Worm (Caenorhabditis elegans) whole organism, early embryonic: ENCODE measurements around the gene pals-30.

ENCODE experiments used
- B0310.2 ChIP-seq: sonication (generic microtip); optimal IDR thresholded peaks from 2 replicates; lab custom pipeline; 2016; ENCODE audit warnings: mild to moderate bottlenecking, missing genetic modification characterization, missing compliant biosample characterization
- F13C5.2 ChIP-seq: sonication (generic microtip); optimal IDR thresholded peaks from 2 replicates; lab custom pipeline; 2017; ENCODE audit warnings: mild to moderate bottlenecking, missing genetic modification characterization, inconsistent platforms, missing compliant biosample characterization
- aly-1 ChIP-seq: sonication (generic microtip); optimal IDR thresholded peaks from 2 replicates; lab custom pipeline; 2016; ENCODE audit warnings: missing genetic modification characterization, missing compliant biosample characterization
- ama-1 ChIP-seq: fragments of 150-350 bp; optimal IDR thresholded peaks from 2 replicates; lab custom pipeline; 2014
- ceh-13 ChIP-seq: fragments of 200-800 bp; sonication (Bioruptor generic); optimal IDR thresholded peaks from 2 replicates; lab custom pipeline; 2018; ENCODE audit warnings: mild to moderate bottlenecking, missing genetic modification characterization, missing compliant biosample characterization
- ceh-36 ChIP-seq: sonication (generic microtip); optimal IDR thresholded peaks from 2 replicates; lab custom pipeline; 2016; ENCODE audit warnings: missing genetic modification characterization, inconsistent platforms, missing compliant biosample characterization
- ets-7 ChIP-seq: sonication (generic microtip); optimal IDR thresholded peaks from 2 replicates; lab custom pipeline; 2016; ENCODE audit warnings: missing genotype, missing genetic modification characterization, missing compliant biosample characterization
- flt-1 ChIP-seq: fragments of 200-800 bp; sonication (Bioruptor generic); IDR thresholded peaks from 2 replicates; pipeline ENCODE4 v1.3.6; 2022; ENCODE audit warnings: missing genetic modification characterization, missing compliant biosample characterization
- hmbx-1 ChIP-seq: sonication (generic microtip); optimal IDR thresholded peaks from 2 replicates; lab custom pipeline; 2016; ENCODE audit warnings: mild to moderate bottlenecking, missing genetic modification characterization, missing compliant biosample characterization
- hmg-4 ChIP-seq: fragments of 200-800 bp; sonication (Bioruptor generic); optimal IDR thresholded peaks from 2 replicates; lab custom pipeline; 2018; ENCODE audit warnings: mild to moderate bottlenecking, missing genetic modification characterization, missing compliant biosample characterization
- hnd-1 ChIP-seq: sonication (generic microtip); optimal IDR thresholded peaks from 2 replicates; lab custom pipeline; 2016; ENCODE audit warnings: missing genetic modification characterization, missing compliant biosample characterization
- pes-1 ChIP-seq: fragments of 200-800 bp; sonication (Bioruptor generic); IDR thresholded peaks from 2 replicates; pipeline ENCODE4 v1.3.6; 2022; ENCODE audit warnings: missing genetic modification reagents, missing genetic modification characterization, missing compliant biosample characterization
- scrt-1 ChIP-seq: fragments of 200-800 bp; sonication (Bioruptor generic); IDR thresholded peaks from 2 replicates; pipeline ENCODE4 v1.3.6; 2022; ENCODE audit warnings: missing genetic modification characterization, missing compliant biosample characterization
- sea-1 ChIP-seq: fragments of 200-800 bp; sonication (Bioruptor generic); conservative IDR thresholded peaks from 2 replicates; pipeline ENCODE4 v1.3.6; 2022; ENCODE audit warnings: missing genetic modification characterization, missing compliant biosample characterization
- tbx-11 ChIP-seq: fragments of 200-800 bp; sonication (Bioruptor generic); IDR thresholded peaks from 2 replicates; pipeline ENCODE4 v1.3.6; 2022; ENCODE audit warnings: missing genetic modification characterization, missing compliant biosample characterization
- tbx-37 ChIP-seq: fragments of 200-800 bp; sonication (Bioruptor generic); conservative IDR thresholded peaks from 2 replicates; pipeline ENCODE4 v1.3.6; 2022; ENCODE audit warnings: missing genetic modification reagents, missing genetic modification characterization, missing compliant biosample characterization
- tra-4 ChIP-seq: sonication (generic microtip); optimal IDR thresholded peaks from 2 replicates; lab custom pipeline; 2017; ENCODE audit warnings: missing genetic modification characterization, missing compliant biosample characterization

The pals-30 gene

ce11 chrIV:14557642-14558041 is 5.9 kb upstream of the pals-30 start:
- TF ChIP-seq tra-4 (tag; lab: Kevin White, UChicago): no peak
- no peak for TF ChIP-seq ama-1 (lab: Kevin White, UChicago)
- TF ChIP-seq hmg-4 (GFP tag; lab: Kevin White, UChicago): no peak
- TF ChIP-seq pes-1 (GFP tag; lab: Robert Waterston, UW): no peak
- no peak for TF ChIP-seq sea-1

- no peak for TF ChIP-seq flt-1 (GFP tag; lab: Robert Waterston, UW)
- TF ChIP-seq tbx-37 (GFP tag; lab: Robert Waterston, UW): no peak
- no peak for TF ChIP-seq tbx-11
- TF ChIP-seq ama-1 (lab: Kevin White, UChicago): no peak
- no peak for TF ChIP-seq hmg-4 (GFP tag; lab: Kevin White, UChicago)
- no peak for TF ChIP-seq aly-1
Measured at ce11 chrIV:14554788-14555187, 3.0 kb upstream of the pals-30 start, which contains the start of gene Y57G11B.6. Gene Y57G11B.6, minus strand, starts transcription at chrIV:14554888.

- TF ChIP-seq ceh-36 (tag; lab: Kevin White, UChicago) (no peak), F13C5.2 (no peak), hmbx-1 (tag; lab: Kevin White, UChicago) (no peak), B0310.2 (tag; lab: Kevin White, UChicago) (no peak), tbx-37 (GFP tag; lab: Robert Waterston, UW) (no peak)
Measured at ce11 chrIV:14549308-14549707, 2.5 kb downstream of the pals-30 start, which contains the start of gene T27E7.9. Gene T27E7.9, minus strand, starts transcription at chrIV:14549408.

DNA sequence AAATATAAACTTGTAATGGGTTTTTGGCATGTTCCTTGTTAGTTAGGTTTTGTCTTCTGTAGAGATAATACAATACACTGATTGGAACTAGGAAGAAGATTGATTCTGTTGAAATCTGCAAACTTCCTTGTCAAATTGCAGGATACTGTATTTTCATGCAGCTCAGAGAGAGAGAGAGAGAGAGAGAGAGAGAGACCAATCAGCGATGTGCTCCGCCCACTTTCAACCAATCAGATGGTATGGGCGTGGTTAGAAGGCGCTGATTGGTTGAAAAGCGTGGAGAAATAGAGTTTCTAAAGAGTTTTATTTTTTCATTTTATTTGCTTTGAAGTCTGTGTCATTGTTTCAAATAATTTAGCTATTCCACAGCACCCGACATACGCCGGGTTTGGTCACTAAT is 4.5 kb downstream of the pals-30 start:
- no peak for TF ChIP-seq tra-4 (tag; lab: Kevin White, UChicago)
- TF ChIP-seq F13C5.2: no peak
- TF ChIP-seq aly-1: no peak
- TF ChIP-seq ceh-13 (GFP tag; lab: Kevin White, UChicago): no peak
- no peak for TF ChIP-seq hmg-4 (GFP tag; lab: Kevin White, UChicago)
- TF ChIP-seq ceh-36 (tag; lab: Kevin White, UChicago): no peak
- TF ChIP-seq hnd-1: no peak

DNA sequence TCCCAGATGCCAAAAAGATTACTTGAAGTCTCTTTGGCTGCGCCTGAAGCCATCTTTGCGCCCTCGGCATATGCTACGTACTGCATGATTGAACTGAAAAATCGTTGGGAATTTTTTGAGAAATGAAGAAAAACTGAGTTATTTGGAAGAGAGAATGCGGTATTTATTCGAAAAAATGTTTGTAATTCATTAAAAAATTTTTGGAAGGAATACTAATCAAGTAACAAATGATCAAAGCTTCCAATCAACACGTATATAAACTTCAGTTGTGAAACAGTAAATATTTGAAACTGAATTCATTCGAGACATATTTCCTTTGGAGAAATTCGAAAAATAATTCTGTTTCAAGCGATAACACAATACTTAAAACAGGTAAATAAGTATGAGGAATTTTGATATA is 9.3 kb downstream of the pals-30 start, which contains the start of gene pals-29:
TSS of gene pals-29 (minus strand) at position 101 of the 400 bp plus-strand sequence.
- no peak for TF ChIP-seq ets-7 (tag; lab: Kevin White, UChicago)
- TF ChIP-seq hmg-4 (GFP tag; lab: Kevin White, UChicago): no peak
- TF ChIP-seq ama-1 (lab: Kevin White, UChicago): no peak
- no peak for TF ChIP-seq hmbx-1 (tag; lab: Kevin White, UChicago)
- no peak for TF ChIP-seq flt-1 (GFP tag; lab: Robert Waterston, UW)
- TF ChIP-seq ceh-13 (GFP tag; lab: Kevin White, UChicago): no peak
- TF ChIP-seq tra-4 (tag; lab: Kevin White, UChicago): no peak
- no peak for TF ChIP-seq tbx-37 (GFP tag; lab: Robert Waterston, UW)
- no peak for TF ChIP-seq hnd-1
- TF ChIP-seq pes-1 (GFP tag; lab: Robert Waterston, UW): no peak
- TF ChIP-seq sea-1: no peak
- no peak for TF ChIP-seq scrt-1 (GFP tag; lab: Robert Waterston, UW)
- no peak for TF ChIP-seq F13C5.2
- TF ChIP-seq ceh-36 (tag; lab: Kevin White, UChicago): no peak
- no peak for TF ChIP-seq B0310.2 (tag; lab: Kevin White, UChicago)
- TF ChIP-seq aly-1: no peak
- TF ChIP-seq tbx-11: no peak

- TF ChIP-seq sea-1 (no peak), tbx-37 (GFP tag; lab: Robert Waterston, UW) (no peak), tbx-11 (no peak), hmg-4 (GFP tag; lab: Kevin White, UChicago) (no peak), ceh-36 (tag; lab: Kevin White, UChicago) (no peak), F13C5.2 (no peak), ceh-13 (GFP tag; lab: Kevin White, UChicago) (no peak), pes-1 (GFP tag; lab: Robert Waterston, UW) (no peak), tra-4 (tag; lab: Kevin White, UChicago) (no peak), scrt-1 (GFP tag; lab: Robert Waterston, UW) (no peak), hnd-1 (no peak), aly-1 (no peak), B0310.2 (tag; lab: Kevin White, UChicago) (no peak), ama-1 (lab: Kevin White, UChicago) (no peak), flt-1 (GFP tag; lab: Robert Waterston, UW) (no peak), hmbx-1 (tag; lab: Kevin White, UChicago) (no peak), ets-7 (tag; lab: Kevin White, UChicago) (no peak)
Measured at ce11 chrIV:14536911-14537310, 14.9 kb downstream of the pals-30 start, which contains the start of gene T27E7.5. Gene T27E7.5, plus strand, starts transcription at chrIV:14537163.

ce11 chrIV:14534967-14535366 is 16.8 kb downstream of the pals-30 start, which contains the start of gene T27E7.4:
Gene T27E7.4, minus strand, starts transcription at chrIV:14535067.
- TF ChIP-seq flt-1 (GFP tag; lab: Robert Waterston, UW) (no peak), ceh-13 (GFP tag; lab: Kevin White, UChicago) (no peak), pes-1 (GFP tag; lab: Robert Waterston, UW) (no peak), ets-7 (tag; lab: Kevin White, UChicago) (no peak), tbx-11 (no peak), tbx-37 (GFP tag; lab: Robert Waterston, UW) (no peak), tra-4 (tag; lab: Kevin White, UChicago) (no peak), sea-1 (no peak), ama-1 (lab: Kevin White, UChicago) (no peak), hmbx-1 (tag; lab: Kevin White, UChicago) (no peak), B0310.2 (tag; lab: Kevin White, UChicago) (no peak), ceh-36 (tag; lab: Kevin White, UChicago) (no peak), scrt-1 (GFP tag; lab: Robert Waterston, UW) (no peak), hnd-1 (no peak), hmg-4 (GFP tag; lab: Kevin White, UChicago) (no peak)

- TF ChIP-seq hmg-4 (GFP tag; lab: Kevin White, UChicago): no peak
- no peak for TF ChIP-seq flt-1 (GFP tag; lab: Robert Waterston, UW)
- TF ChIP-seq tbx-37 (GFP tag; lab: Robert Waterston, UW): no peak
- no peak for TF ChIP-seq B0310.2 (tag; lab: Kevin White, UChicago)
- TF ChIP-seq hnd-1: no peak
Measured at ce11 chrIV:14532366-14532765, 19.4 kb downstream of the pals-30 start.
